Worm (Caenorhabditis elegans): ENCODE data around the gene aexr-1.

ce11 chrX:6625275-6625674 lies 9.8 kb downstream of the aexr-1 start:
- TF ChIP-seq nhr-71 (tag; optimal IDR thresholded peaks at IDR 0.05) (no peak), lsy-2 (tag; optimal IDR thresholded peaks at IDR 0.05) (no peak), pqm-1 (tag; optimal IDR thresholded peaks at IDR 0.05) (no peak), zag-1 (tag; optimal IDR thresholded peaks at IDR 0.05) (no peak), ceh-82 (tag; optimal IDR thresholded peaks at IDR 0.05) (no peak), egl-13 (tag; optimal IDR thresholded peaks at IDR 0.05) (no peak), elt-3 (tag; optimal IDR thresholded peaks at IDR 0.05) (no peak), skn-1 (tag; optimal IDR thresholded peaks at IDR 0.05) (no peak), unc-86 (tag; optimal IDR thresholded peaks at IDR 0.05) (no peak), fos-1 (tag; optimal IDR thresholded peaks at IDR 0.05) (no peak)
